Worm (Caenorhabditis elegans) whole organism, midembryonic: Measurements from ENCODE around the gene str-173.

Experiments
- cog-1 ChIP-seq: sonication (generic microtip); optimal IDR thresholded peaks from 2 replicates; lab custom pipeline; 2016; ENCODE audit warnings: missing genetic modification characterization, missing compliant biosample characterization
- flt-1 ChIP-seq: fragments of 200-800 bp; sonication (Bioruptor generic); IDR thresholded peaks from 2 replicates; pipeline ENCODE4 v1.3.6; 2022; ENCODE audit warnings: missing genetic modification characterization, missing compliant biosample characterization
- med-1 ChIP-seq: sonication (generic microtip); optimal IDR thresholded peaks from 2 replicates; lab custom pipeline; 2017; ENCODE audit warnings: missing genetic modification characterization, mild to moderate bottlenecking, missing compliant biosample characterization, antibody characterized with exemption, missing genetic modification reagents; ENCODE audit not compliant: insufficient read depth
- ref-1 ChIP-seq: fragments of 200-800 bp; sonication (Bioruptor generic); conservative IDR thresholded peaks from 2 replicates; pipeline ENCODE4 v1.3.6; 2022; ENCODE audit warnings: missing genetic modification reagents, missing genetic modification characterization, missing compliant biosample characterization
- tab-1 ChIP-seq: fragments of 200-800 bp; sonication (Bioruptor generic); IDR thresholded peaks from 2 replicates; pipeline ENCODE4 v1.3.6; 2022; ENCODE audit warnings: missing genetic modification characterization, missing compliant biosample characterization
- ztf-23 ChIP-seq: fragments of 200-800 bp; sonication (Bioruptor generic); IDR thresholded peaks from 2 replicates; pipeline ENCODE4 v1.3.6; 2022; ENCODE audit warnings: missing genetic modification reagents, missing genetic modification characterization, missing compliant biosample characterization
- ztf-29 ChIP-seq: fragments of 200-800 bp; sonication (Bioruptor generic); IDR thresholded peaks from 2 replicates; pipeline ENCODE4 v1.3.6; 2022; ENCODE audit warnings: missing genetic modification reagents, missing genetic modification characterization, missing compliant biosample characterization

- TF ChIP-seq cog-1 (tag; lab: Kevin White, UChicago), result no peak
- no peak for TF ChIP-seq ref-1 (GFP tag; lab: Robert Waterston, UW)
- TF ChIP-seq ztf-29 (GFP tag; lab: Robert Waterston, UW), result no peak
- no peak for TF ChIP-seq flt-1
- no peak for TF ChIP-seq med-1
- TF ChIP-seq tab-1 (GFP tag; lab: Robert Waterston, UW), result no peak
- no peak for TF ChIP-seq ztf-23 (GFP tag; lab: Robert Waterston, UW)
Observed at ce11 chrIV:4905645-4906135, 44.1 kb downstream of the str-173 start, which contains the start of gene T08B6.4.
